Worm (Caenorhabditis elegans): Measurements from ENCODE around the gene E02C12.12.

E02C12.12 gene

ce11 chrV:9342965-9343628, 39.0 kb downstream of the E02C12.12 start:
- TF ChIP-seq B0310.2 (tag; optimal IDR thresholded peaks at IDR 0.05) (no peak), ama-1 (optimal IDR thresholded peaks at IDR 0.05) (peak; percentile 6), hnd-1 (tag; optimal IDR thresholded peaks at IDR 0.05) (no peak), ceh-36 (tag; optimal IDR thresholded peaks at IDR 0.05) (no peak), ets-7 (tag; optimal IDR thresholded peaks at IDR 0.05) (no peak), tbx-11 (GFP tag; IDR thresholded peaks at IDR 0.05) (0 out of 2 replicates have a peak, but pooled peaks have one; percentile 46), pes-1 (GFP tag; IDR thresholded peaks at IDR 0.05) (peak; percentile 56; the same call in 1 of the 2 replicates), hmg-4 (GFP tag; optimal IDR thresholded peaks at IDR 0.05) (no peak), sea-1 (GFP tag; conservative IDR thresholded peaks at IDR 0.05) (no peak), F13C5.2 (tag; optimal IDR thresholded peaks at IDR 0.05) (no peak), flt-1 (GFP tag; IDR thresholded peaks at IDR 0.05) (no peak)

ce11 chrV:9342282-9342681, 39.8 kb downstream of the E02C12.12 start:
- peak; percentile 62; the same call in 1 of the 2 replicates for TF ChIP-seq sea-1 (GFP tag; conservative IDR thresholded peaks at IDR 0.05)
- peak; percentile 60; the same call in 1 of the 2 replicates for TF ChIP-seq flt-1 (GFP tag; IDR thresholded peaks at IDR 0.05)
- TF ChIP-seq pes-1 (GFP tag; IDR thresholded peaks at IDR 0.05) = peak; percentile 69
- peak; percentile 38; the same call in 1 of the 2 replicates for TF ChIP-seq tbx-11 (GFP tag; IDR thresholded peaks at IDR 0.05)

- peak; percentile 40; the same call in 1 of the 2 replicates for TF ChIP-seq scrt-1 (GFP tag; IDR thresholded peaks at IDR 0.05)
These were observed 40.3 kb downstream of the E02C12.12 start for ce11 chrV:9341814-9342213.

ce11 chrV:9340318-9340717, 41.8 kb downstream of the E02C12.12 start:
- TF ChIP-seq pes-1 (GFP tag; IDR thresholded peaks at IDR 0.05) (no peak), hnd-1 (tag; optimal IDR thresholded peaks at IDR 0.05) (no peak), hmg-4 (GFP tag; optimal IDR thresholded peaks at IDR 0.05) (no peak), hmbx-1 (tag; optimal IDR thresholded peaks at IDR 0.05) (no peak), ama-1 (optimal IDR thresholded peaks at IDR 0.05) (no peak), ceh-36 (tag; optimal IDR thresholded peaks at IDR 0.05) (no peak), sea-1 (GFP tag; conservative IDR thresholded peaks at IDR 0.05) (no peak), B0310.2 (tag; optimal IDR thresholded peaks at IDR 0.05) (no peak), scrt-1 (GFP tag; IDR thresholded peaks at IDR 0.05) (no peak), flt-1 (GFP tag; IDR thresholded peaks at IDR 0.05) (no peak), tbx-37 (GFP tag; conservative IDR thresholded peaks at IDR 0.05) (no peak), ets-7 (tag; optimal IDR thresholded peaks at IDR 0.05) (no peak), F13C5.2 (tag; optimal IDR thresholded peaks at IDR 0.05) (no peak), tbx-11 (GFP tag; IDR thresholded peaks at IDR 0.05) (no peak), ceh-13 (GFP tag; optimal IDR thresholded peaks at IDR 0.05) (no peak), tra-4 (tag; optimal IDR thresholded peaks at IDR 0.05) (no peak), aly-1 (tag; optimal IDR thresholded peaks at IDR 0.05) (no peak)

ce11 chrV:9338452-9338851, 43.7 kb downstream of the E02C12.12 start:
- 0 out of 2 replicates have a peak, but pooled peaks have one; percentile 12 for TF ChIP-seq sea-1 (GFP tag; conservative IDR thresholded peaks at IDR 0.05)
- no peak for TF ChIP-seq tbx-37 (GFP tag; conservative IDR thresholded peaks at IDR 0.05)

- TF ChIP-seq tbx-11 (GFP tag; IDR thresholded peaks at IDR 0.05) = no peak
- TF ChIP-seq F13C5.2 (tag; optimal IDR thresholded peaks at IDR 0.05) = no peak
- no peak for TF ChIP-seq ama-1 (optimal IDR thresholded peaks at IDR 0.05)
- TF ChIP-seq tra-4 (tag; optimal IDR thresholded peaks at IDR 0.05) = no peak
- no peak for TF ChIP-seq ets-7 (tag; optimal IDR thresholded peaks at IDR 0.05)
- no peak for TF ChIP-seq ceh-36 (tag; optimal IDR thresholded peaks at IDR 0.05)
- TF ChIP-seq aly-1 (tag; optimal IDR thresholded peaks at IDR 0.05) = no peak
- TF ChIP-seq flt-1 (GFP tag; IDR thresholded peaks at IDR 0.05) = no peak
- no peak for TF ChIP-seq sea-1 (GFP tag; conservative IDR thresholded peaks at IDR 0.05)
- TF ChIP-seq B0310.2 (tag; optimal IDR thresholded peaks at IDR 0.05) = no peak
- no peak for TF ChIP-seq hmg-4 (GFP tag; optimal IDR thresholded peaks at IDR 0.05)
- no peak for TF ChIP-seq ceh-13 (GFP tag; optimal IDR thresholded peaks at IDR 0.05)
- no peak for TF ChIP-seq hmbx-1 (tag; optimal IDR thresholded peaks at IDR 0.05)
- TF ChIP-seq hnd-1 (tag; optimal IDR thresholded peaks at IDR 0.05) = no peak
- TF ChIP-seq pes-1 (GFP tag; IDR thresholded peaks at IDR 0.05) = no peak
- no peak for TF ChIP-seq tbx-37 (GFP tag; conservative IDR thresholded peaks at IDR 0.05)
- TF ChIP-seq scrt-1 (GFP tag; IDR thresholded peaks at IDR 0.05) = no peak
These were observed 45.7 kb downstream of the E02C12.12 start, which contains the start of gene coq-6 for ce11 chrV:9336462-9336861. Gene coq-6, plus strand, starts transcription at chrV:9336762.

ce11 chrV:9334216-9334615, 47.9 kb downstream of the E02C12.12 start, which contains the start of gene ucp-4:
Gene ucp-4, plus strand, starts transcription at chrV:9334298.
- TF ChIP-seq sea-1 (GFP tag; conservative IDR thresholded peaks at IDR 0.05) (no peak), hnd-1 (tag; optimal IDR thresholded peaks at IDR 0.05) (no peak), flt-1 (GFP tag; IDR thresholded peaks at IDR 0.05) (no peak), hmbx-1 (tag; optimal IDR thresholded peaks at IDR 0.05) (no peak), tbx-37 (GFP tag; conservative IDR thresholded peaks at IDR 0.05) (no peak), tra-4 (tag; optimal IDR thresholded peaks at IDR 0.05) (no peak), ceh-36 (tag; optimal IDR thresholded peaks at IDR 0.05) (no peak), F13C5.2 (tag; optimal IDR thresholded peaks at IDR 0.05) (no peak)

ce11 chrV:9333316-9334048, 48.6 kb downstream of the E02C12.12 start, which contains the start of gene acl-14:
Gene acl-14, minus strand, starts transcription at chrV:9333631.
- TF ChIP-seq sea-1 (GFP tag; conservative IDR thresholded peaks at IDR 0.05) = no peak
- TF ChIP-seq ets-7 (tag; optimal IDR thresholded peaks at IDR 0.05) = no peak
- TF ChIP-seq tbx-11 (GFP tag; IDR thresholded peaks at IDR 0.05) = no peak
- TF ChIP-seq ceh-13 (GFP tag; optimal IDR thresholded peaks at IDR 0.05) = no peak
- no peak for TF ChIP-seq tra-4 (tag; optimal IDR thresholded peaks at IDR 0.05)
